Fruit fly (Drosophila melanogaster): ENCODE results near the gene CG12278.

- TF ChIP-seq br (GFP tag; optimal IDR thresholded peaks at IDR 0.05) (no peak), Vsx2 (GFP tag; optimal IDR thresholded peaks at IDR 0.05; ENCODE audit: partially characterized antibody) (no peak), Abd-B (GFP tag; optimal IDR thresholded peaks at IDR 0.05) (no peak), Jra (GFP tag; optimal IDR thresholded peaks at IDR 0.05) (no peak)
Measured at dm6 chr3R:21001123-21001522, 42.7 kb upstream of the CG12278 start.
